Worm (Caenorhabditis elegans): ENCODE measurements around the gene cdr-2.

ce11 chrV:12446895-12447294 lies 31.4 kb upstream of the cdr-2 start, which contains the start of the genes pals-38 and C54D10.9:
- no peak for TF ChIP-seq nfyb-1 (GFP tag; IDR thresholded peaks at IDR 0.05)
- TF ChIP-seq cebp-1 (GFP tag; IDR thresholded peaks at IDR 0.05), result no peak
- TF ChIP-seq cebp-1 (tag; optimal IDR thresholded peaks at IDR 0.05), result no peak
